Fruit fly (Drosophila melanogaster) whole organism, embryonic: ENCODE data around the gene PIG-U.

Experiments used
- Blimp-1 ChIP-seq: fragments of 200-800 bp; sonication (Bioruptor generic); optimal IDR thresholded peaks from 3 replicates; lab custom pipeline; 2018; ENCODE audit warnings: missing biosample characterization, missing genetic modification characterization, mild to moderate bottlenecking, moderate library complexity, missing genetic modification reagents
- CG11504 ChIP-seq: fragments of 200-800 bp; sonication (Bioruptor generic); optimal IDR thresholded peaks from 3 replicates; lab custom pipeline; 2019; ENCODE audit warnings: missing biosample characterization, mild to moderate bottlenecking, missing genetic modification characterization, moderate library complexity
- CG13624 ChIP-seq: fragments of 200-800 bp; sonication (Bioruptor generic); optimal IDR thresholded peaks from 2 replicates; lab custom pipeline; 2016; ENCODE audit warnings: missing biosample characterization, missing genetic modification characterization
- CG14710 ChIP-seq: fragments of 200-800 bp; sonication (Bioruptor generic); optimal IDR thresholded peaks from 3 replicates; lab custom pipeline; 2019; ENCODE audit warnings: missing biosample characterization, mild to moderate bottlenecking, missing genetic modification characterization, moderate library complexity
- CG15073 ChIP-seq: fragments of 200-800 bp; sonication (Bioruptor generic); optimal IDR thresholded peaks from 2 replicates; lab custom pipeline; 2016; ENCODE audit warnings: missing biosample characterization, missing genetic modification characterization
- CG1603 ChIP-seq: fragments of 200-800 bp; sonication (Bioruptor generic); optimal IDR thresholded peaks from 2 replicates; lab custom pipeline; 2019; ENCODE audit warnings: missing biosample characterization, mild to moderate bottlenecking, missing genetic modification characterization, moderate library complexity
- CG16813 ChIP-seq: fragments of 200-800 bp; sonication (Bioruptor generic); IDR thresholded peaks from 3 replicates; pipeline ENCODE4 v1.3.6; 2022; ENCODE audit warnings: missing biosample characterization, missing genetic modification characterization; ENCODE audit not compliant: partially characterized antibody
- CG18262 ChIP-seq: fragments of 200-800 bp; optimal IDR thresholded peaks from 3 replicates; lab custom pipeline; 2019; ENCODE audit warnings: missing biosample characterization, mild to moderate bottlenecking, missing genetic modification characterization, moderate library complexity
- CG2712 ChIP-seq: fragments of 200-800 bp; optimal IDR thresholded peaks from 3 replicates; lab custom pipeline; 2019; ENCODE audit warnings: missing biosample characterization, mild to moderate bottlenecking, missing genetic modification characterization, moderate library complexity
- CG31441 ChIP-seq: fragments of 200-800 bp; sonication (Bioruptor generic); IDR thresholded peaks from 2 replicates; pipeline ENCODE4 v1.3.6; 2022; ENCODE audit warnings: missing biosample characterization, missing genetic modification characterization
- CG4282 ChIP-seq: fragments of 200-800 bp; sonication (Bioruptor generic); optimal IDR thresholded peaks from 2 replicates; lab custom pipeline; 2016; ENCODE audit warnings: missing biosample characterization, missing genetic modification characterization
- CG4707 ChIP-seq: fragments of 200-800 bp; sonication (Bioruptor generic); optimal IDR thresholded peaks from 2 replicates; lab custom pipeline; 2018; ENCODE audit warnings: missing biosample characterization, mild to moderate bottlenecking, missing genetic modification characterization, moderate library complexity
- CG6254 ChIP-seq: fragments of 200-800 bp; sonication (Bioruptor generic); optimal IDR thresholded peaks from 3 replicates; lab custom pipeline; 2017; ENCODE audit warnings: mild to moderate bottlenecking, missing biosample characterization, missing genetic modification reagents, missing genetic modification characterization
- CG7786 ChIP-seq: fragments of 200-800 bp; sonication (Bioruptor generic); optimal IDR thresholded peaks from 2 replicates; lab custom pipeline; 2016; ENCODE audit warnings: missing biosample characterization, missing genetic modification characterization
- CoRest ChIP-seq: fragments of 200-800 bp; sonication (Bioruptor generic); optimal IDR thresholded peaks from 3 replicates; lab custom pipeline; 2018; ENCODE audit warnings: missing biosample characterization, mild to moderate bottlenecking, missing genetic modification characterization, moderate library complexity
- D ChIP-seq, 2 experiments: fragments of 200-800 bp in 1 of 2; fragments of >200 bp in 1 of 2; sonication (Bioruptor generic) in 1 of 2; optimal IDR thresholded peaks; 2 replicates in 1 of 2; 3 replicates in 1 of 2; lab custom pipeline; 2017; ENCODE audit warnings: mild to moderate bottlenecking in 1 of 2, missing biosample characterization in 1 of 2, missing genetic modification characterization in 1 of 2, missing genetic modification reagents in 1 of 2
- D19A ChIP-seq: fragments of 200-800 bp; optimal IDR thresholded peaks from 3 replicates; lab custom pipeline; 2019; ENCODE audit warnings: missing biosample characterization, mild to moderate bottlenecking, missing genetic modification characterization, moderate library complexity
- Deaf1 ChIP-seq: fragments of 200-800 bp; optimal IDR thresholded peaks from 3 replicates; lab custom pipeline; 2019; ENCODE audit warnings: missing biosample characterization, mild to moderate bottlenecking, missing genetic modification characterization, moderate library complexity
- Hsf ChIP-seq: fragments of 200-800 bp; sonication (Bioruptor generic); optimal IDR thresholded peaks from 3 replicates; lab custom pipeline; 2016; ENCODE audit warnings: missing biosample characterization, missing genetic modification characterization
- Med ChIP-seq: fragments of 200-800 bp; sonication (Bioruptor generic); peaks from one replicate; lab custom pipeline; 2016; ENCODE audit warnings: missing biosample characterization, missing genetic modification characterization, mild to moderate bottlenecking, inconsistent platforms, moderate library complexity
- Oli ChIP-seq: fragments of 200-800 bp; sonication (Bioruptor generic); optimal IDR thresholded peaks from 2 replicates; lab custom pipeline; 2018; ENCODE audit warnings: missing biosample characterization, mild to moderate bottlenecking, missing genetic modification characterization, moderate library complexity
- Pdp1 ChIP-seq, 2 experiments: fragments of 200-800 bp; sonication (Bioruptor generic); optimal IDR thresholded peaks; 3 replicates each; lab custom pipeline; 2016; ENCODE audit warnings: missing biosample characterization in 2 of 2, missing genetic modification characterization in 2 of 2, mild to moderate bottlenecking in 1 of 2, moderate library complexity in 1 of 2
- Six4 ChIP-seq: fragments of 200-800 bp; sonication (Bioruptor generic); optimal IDR thresholded peaks from 2 replicates; lab custom pipeline; 2016; ENCODE audit warnings: missing biosample characterization, missing genetic modification characterization
- ac ChIP-seq: fragments of 200-800 bp; sonication (Bioruptor generic); optimal IDR thresholded peaks from 3 replicates; lab custom pipeline; 2017; ENCODE audit warnings: missing biosample characterization, mild to moderate bottlenecking, missing genetic modification characterization
- aop ChIP-seq: fragments of 200-800 bp; sonication (Bioruptor generic); IDR thresholded peaks from 2 replicates; pipeline ENCODE4 v1.3.6; 2022; ENCODE audit warnings: missing biosample characterization, missing genetic modification characterization
- bigmax ChIP-seq: fragments of 200-800 bp; sonication (Bioruptor generic); optimal IDR thresholded peaks from 2 replicates; lab custom pipeline; 2018; ENCODE audit warnings: missing biosample characterization, mild to moderate bottlenecking, missing genetic modification characterization
- chif ChIP-seq, 2 experiments: fragments of 200-800 bp; sonication (Bioruptor generic); optimal IDR thresholded peaks; 3 replicates each; lab custom pipeline; 2016; ENCODE audit warnings: missing biosample characterization in 2 of 2, missing genetic modification characterization in 2 of 2
- ci ChIP-seq: fragments of 200-800 bp; sonication (Bioruptor generic); IDR thresholded peaks from 3 replicates; pipeline ENCODE4 v1.3.6; 2022; ENCODE audit warnings: missing biosample characterization, missing genetic modification characterization
- dimm ChIP-seq: fragments of 200-800 bp; sonication (Bioruptor generic); IDR thresholded peaks from 2 replicates; pipeline ENCODE4 v1.3.6; 2022; ENCODE audit warnings: missing biosample characterization, missing genetic modification characterization
- dmrt11E ChIP-seq: fragments of 200-800 bp; sonication (Bioruptor generic); optimal IDR thresholded peaks from 3 replicates; lab custom pipeline; 2018; ENCODE audit warnings: missing biosample characterization, mild to moderate bottlenecking, missing genetic modification characterization, moderate library complexity
- gce ChIP-seq: fragments of 200-800 bp; sonication (Bioruptor generic); IDR thresholded peaks from 3 replicates; pipeline ENCODE4 v1.3.6; 2022; ENCODE audit warnings: missing biosample characterization, missing genetic modification characterization
- gem ChIP-seq: fragments of 200-800 bp; sonication (Bioruptor generic); optimal IDR thresholded peaks from 2 replicates; lab custom pipeline; 2019; ENCODE audit warnings: missing biosample characterization, mild to moderate bottlenecking, missing genetic modification characterization, moderate library complexity
- gfzf ChIP-seq: fragments of 200-800 bp; sonication (Bioruptor generic); optimal IDR thresholded peaks from 2 replicates; lab custom pipeline; 2016; ENCODE audit warnings: missing biosample characterization, mild to moderate bottlenecking, missing genetic modification characterization, moderate library complexity
- grau ChIP-seq: fragments of 200-800 bp; optimal IDR thresholded peaks from 3 replicates; lab custom pipeline; 2019; ENCODE audit warnings: missing biosample characterization, mild to moderate bottlenecking, missing genetic modification characterization, moderate library complexity
- odd ChIP-seq: fragments of 200-800 bp; sonication (Bioruptor generic); optimal IDR thresholded peaks from 2 replicates; lab custom pipeline; 2017; ENCODE audit warnings: missing biosample characterization, mild to moderate bottlenecking, missing genetic modification characterization
- p53 ChIP-seq: fragments of 200-800 bp; sonication (Bioruptor generic); optimal IDR thresholded peaks from 2 replicates; lab custom pipeline; 2016; ENCODE audit warnings: missing biosample characterization, missing genetic modification characterization
- prd ChIP-seq, 3 experiments: fragments of >200 bp in 2 of 3; fragments of 200-800 bp in 1 of 3; sonication (Bioruptor generic) in 1 of 3; optimal IDR thresholded peaks in 2 of 3; IDR thresholded peaks in 1 of 3; 2 replicates in 2 of 3; 3 replicates in 1 of 3; pipeline versions ENCODE4 v1.3.6 to Lab custom; 2017 to 2022; ENCODE audit warnings: missing biosample characterization in 1 of 3, missing genetic modification characterization in 1 of 3
- row ChIP-seq: fragments of 200-800 bp; sonication (Bioruptor generic); IDR thresholded peaks from 3 replicates; pipeline ENCODE4 v1.3.6; 2022; ENCODE audit warnings: missing biosample characterization, missing genetic modification characterization
- sens ChIP-seq: fragments of 200-800 bp; sonication (Bioruptor generic); peaks from one replicate; lab custom pipeline; 2016; ENCODE audit warnings: missing biosample characterization, missing genetic modification characterization
- sens-2 ChIP-seq: fragments of 200-800 bp; sonication (Bioruptor generic); IDR thresholded peaks from 2 replicates; pipeline ENCODE4 v1.3.6; 2022; ENCODE audit warnings: missing biosample characterization, missing genetic modification characterization
- sob ChIP-seq: fragments of 200-800 bp; sonication (Bioruptor generic); IDR thresholded peaks from 2 replicates; pipeline ENCODE4 v1.3.6; 2022; ENCODE audit warnings: missing biosample characterization, missing genetic modification characterization
- tll ChIP-seq, 2 experiments: fragments of 200-800 bp in 1 of 2; fragments of >200 bp in 1 of 2; sonication (Bioruptor generic) in 1 of 2; optimal IDR thresholded peaks; 2 replicates each; lab custom pipeline; 2017 to 2019; ENCODE audit warnings: missing biosample characterization in 2 of 2, missing genetic modification characterization in 2 of 2, mild to moderate bottlenecking in 1 of 2, moderate library complexity in 1 of 2
- twi ChIP-seq: fragments of 200-800 bp; optimal IDR thresholded peaks from 2 replicates; lab custom pipeline; 2019; ENCODE audit warnings: missing biosample characterization, mild to moderate bottlenecking, missing genetic modification characterization, moderate library complexity
- unpg ChIP-seq: fragments of 200-800 bp; sonication (Bioruptor generic); optimal IDR thresholded peaks from 3 replicates; lab custom pipeline; 2018; ENCODE audit warnings: missing biosample characterization, mild to moderate bottlenecking, missing genetic modification characterization, moderate library complexity
- vvl ChIP-seq: fragments of 200-800 bp; sonication (Bioruptor generic); IDR thresholded peaks from 2 replicates; pipeline ENCODE4 v1.3.6; 2022; ENCODE audit warnings: missing biosample characterization, missing genetic modification characterization
- z ChIP-seq: fragments of 200-800 bp; sonication (Bioruptor generic); IDR thresholded peaks from 3 replicates; pipeline ENCODE4 v1.3.6; 2022; ENCODE audit warnings: missing biosample characterization, missing genetic modification characterization
- zen ChIP-seq: fragments of 200-800 bp; sonication (Bioruptor generic); optimal IDR thresholded peaks from 3 replicates; lab custom pipeline; 2018; ENCODE audit warnings: missing biosample characterization, mild to moderate bottlenecking, missing genetic modification characterization, moderate library complexity

The PIG-U gene

DNA sequence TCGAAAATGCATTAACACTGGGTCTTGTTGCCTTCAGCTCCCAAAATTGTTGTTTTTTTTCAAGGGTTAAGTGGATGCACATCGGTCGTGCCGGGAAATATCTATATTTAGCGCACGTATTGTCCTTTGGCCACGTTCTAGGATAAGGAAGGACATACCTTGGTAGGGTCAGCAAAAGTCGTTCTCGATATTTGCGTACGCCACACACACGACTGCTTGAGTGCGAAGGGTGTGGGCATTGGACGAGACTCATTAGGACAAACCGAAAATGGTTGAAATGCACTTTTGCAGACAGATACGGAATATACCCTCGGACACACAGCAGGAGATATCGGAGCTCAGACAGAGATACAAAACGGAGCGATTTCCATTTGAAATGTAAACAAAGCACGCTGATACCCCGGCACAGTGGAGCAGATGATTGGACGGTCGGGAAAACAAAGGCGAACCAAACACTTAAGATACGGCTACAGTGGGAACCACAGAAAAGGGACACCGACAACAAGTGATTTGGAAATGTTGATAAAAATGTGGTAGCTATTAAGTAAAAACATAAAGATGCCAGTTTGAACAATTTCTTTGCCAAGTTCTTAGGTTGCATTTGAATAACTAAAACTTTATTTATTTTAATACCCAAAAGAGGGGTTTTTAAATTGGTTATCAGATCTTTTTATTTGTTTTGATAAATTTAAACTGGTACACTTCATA, 30.7 kb downstream of the PIG-U start (continued):
- TF ChIP-seq CG2712 (tag; lab: Kevin White, UChicago), result peak; percentile 15
- 0 out of 3 replicates have a peak, but pooled peaks have one; percentile 24 for TF ChIP-seq gce (GFP tag; lab: Robert Waterston, UW)
- no peak for TF ChIP-seq p53 (GFP tag; lab: Kevin White, UChicago)
- 0 out of 3 replicates have a peak, but pooled peaks have one; percentile 12 for TF ChIP-seq z (GFP tag; lab: Robert Waterston, UW)
- peak in 1 of 2 experiments; percentile 81 for TF ChIP-seq tll (GFP tag; optimal IDR thresholded peaks at IDR 0.05; lab: Kevin White, UChicago)
- TF ChIP-seq grau (tag; lab: Kevin White, UChicago), result peak; percentile 93
- no peak for TF ChIP-seq CG13624
- peak; percentile 12 for TF ChIP-seq gem (tag; lab: Kevin White, UChicago)
- peak; percentile 39 for TF ChIP-seq CG4707 (GFP tag; lab: Kevin White, UChicago)
- peak; percentile 43 for TF ChIP-seq Med (GFP tag; lab: Kevin White, UChicago)
- peak; percentile 22 for TF ChIP-seq twi
- TF ChIP-seq sens (GFP tag; lab: Kevin White, UChicago), result peak; percentile 77
- TF ChIP-seq odd, result no peak
- TF ChIP-seq bigmax (GFP tag; lab: Kevin White, UChicago), result no peak
- TF ChIP-seq ci (GFP tag; lab: Robert Waterston, UW), result 0 out of 3 replicates have a peak, but pooled peaks have one; percentile 15
- peak; percentile 31 for TF ChIP-seq dmrt11E
- no peak for TF ChIP-seq gfzf
- TF ChIP-seq unpg, result peak; percentile 3
- TF ChIP-seq CG1603 (tag; lab: Kevin White, UChicago), result peak; percentile 5
- no peak for TF ChIP-seq sens-2 (GFP tag; lab: Robert Waterston, UW)
- TF ChIP-seq Six4, result no peak
- TF ChIP-seq vvl (GFP tag; lab: Robert Waterston, UW), result peak; percentile 24; the same call in 1 of the 2 replicates
- TF ChIP-seq ac (GFP tag; lab: Kevin White, UChicago), result peak; percentile 14
- no peak for TF ChIP-seq CG15073
- TF ChIP-seq D19A (tag; lab: Kevin White, UChicago), result peak; percentile 30
- TF ChIP-seq Oli (tag; lab: Kevin White, UChicago), result peak; percentile 1
- peak; percentile 90 for TF ChIP-seq zen
- no peak for TF ChIP-seq Blimp-1 (GFP tag; lab: Kevin White, UChicago)
- TF ChIP-seq D (optimal IDR thresholded peaks at IDR 0.05; lab: Kevin White, UChicago), result no peak
- TF ChIP-seq D (GFP tag; optimal IDR thresholded peaks at IDR 0.05; lab: Kevin White, UChicago), result peak; percentile 22
- TF ChIP-seq sob, result 0 out of 2 replicates have a peak, but pooled peaks have one; percentile 7
- peak; percentile 9 for TF ChIP-seq CG14710
- no peak for TF ChIP-seq Hsf (GFP tag; lab: Kevin White, UChicago)
- peak; percentile 3 for TF ChIP-seq CG11504 (tag; lab: Kevin White, UChicago)
- TF ChIP-seq CG4282 (GFP tag; lab: Kevin White, UChicago), result peak; percentile 49
- no peak for TF ChIP-seq aop (GFP tag; lab: Robert Waterston, UW)
- TF ChIP-seq prd (optimal IDR thresholded peaks at IDR 0.05; lab: Kevin White, UChicago), result no peak
- peak; percentile 20; the same call in 1 of the 3 replicates for TF ChIP-seq prd (GFP tag; IDR thresholded peaks at IDR 0.05; lab: Robert Waterston, UW)
- TF ChIP-seq Pdp1 (GFP tag; optimal IDR thresholded peaks at IDR 0.05; lab: Kevin White, UChicago), result peak in 1 of 2 experiments; percentile 10
- peak; percentile 17 for TF ChIP-seq CoRest (tag; lab: Kevin White, UChicago)
- TF ChIP-seq CG18262 (tag; lab: Kevin White, UChicago), result peak; percentile 20
- peak; percentile 2 for TF ChIP-seq CG6254 (GFP tag; lab: Kevin White, UChicago)
- peak; percentile 38; the same call in 2 of the 3 replicates for TF ChIP-seq row
- no peak for TF ChIP-seq dimm (GFP tag; lab: Robert Waterston, UW)
- no peak for TF ChIP-seq CG16813 (GFP tag; lab: Robert Waterston, UW)
- no peak for TF ChIP-seq Deaf1 (tag; lab: Kevin White, UChicago)
- TF ChIP-seq chif (GFP tag; optimal IDR thresholded peaks at IDR 0.05; lab: Kevin White, UChicago), result peak in 1 of 2 experiments; percentile 18
- TF ChIP-seq CG7786, result no peak
- TF ChIP-seq CG31441 (GFP tag; lab: Robert Waterston, UW), result no peak
